Fruit fly (Drosophila melanogaster): ENCODE data around the gene ey.

DNA sequence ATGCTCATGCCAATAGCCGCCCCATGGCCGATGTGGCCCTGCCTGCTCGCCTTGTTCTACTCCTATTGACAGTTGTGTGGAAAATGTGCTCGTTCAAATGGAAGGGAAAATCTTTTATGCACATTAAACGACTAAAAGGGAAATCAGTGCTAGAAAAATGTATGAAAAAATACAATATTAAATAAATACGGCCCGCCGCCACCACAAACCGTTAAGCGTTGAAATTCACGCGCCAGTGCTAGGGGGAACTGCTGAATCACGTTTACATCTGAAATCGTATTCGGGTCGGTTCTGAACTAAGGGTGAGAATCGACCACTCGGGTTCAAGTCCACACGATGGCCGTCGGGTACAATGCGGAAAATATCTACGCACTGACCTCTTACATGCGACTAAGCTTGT, 15.4 kb downstream of the ey start:
- no peak for TF ChIP-seq bab2 (GFP tag; optimal IDR thresholded peaks at IDR 0.05)
- no peak for TF ChIP-seq CG43689 (GFP tag; IDR thresholded peaks at IDR 0.05)
- TF ChIP-seq CG2199 (GFP tag; IDR thresholded peaks at IDR 0.05), result no peak; the same call in 2 of the 3 replicates
- no peak for TF ChIP-seq CG16863 (GFP tag; optimal IDR thresholded peaks at IDR 0.05)
- no peak for TF ChIP-seq dati (GFP tag; IDR thresholded peaks at IDR 0.05)
